Worm (Caenorhabditis elegans): Measurements from ENCODE around the gene dpy-20.

ce11 chrIV:11718653-11719052, 18.0 kb upstream of the dpy-20 start:
- TF ChIP-seq tra-4 (tag; optimal IDR thresholded peaks at IDR 0.05) (no peak), B0310.2 (tag; optimal IDR thresholded peaks at IDR 0.05) (no peak), pes-1 (GFP tag; IDR thresholded peaks at IDR 0.05) (no peak), ceh-36 (tag; optimal IDR thresholded peaks at IDR 0.05) (no peak), ama-1 (optimal IDR thresholded peaks at IDR 0.05) (no peak), ets-7 (tag; optimal IDR thresholded peaks at IDR 0.05) (no peak), flt-1 (GFP tag; IDR thresholded peaks at IDR 0.05) (no peak), aly-1 (tag; optimal IDR thresholded peaks at IDR 0.05) (no peak), hnd-1 (tag; optimal IDR thresholded peaks at IDR 0.05) (no peak), tbx-11 (GFP tag; IDR thresholded peaks at IDR 0.05) (no peak), tbx-37 (GFP tag; conservative IDR thresholded peaks at IDR 0.05) (no peak), hmbx-1 (tag; optimal IDR thresholded peaks at IDR 0.05) (no peak), sea-1 (GFP tag; conservative IDR thresholded peaks at IDR 0.05) (no peak), hmg-4 (GFP tag; optimal IDR thresholded peaks at IDR 0.05) (no peak)
